Fruit fly (Drosophila melanogaster): ENCODE measurements around the gene CG3719.

The CG3719 gene

dm6 chrX:1398455-1399055 lies 18.3 kb upstream of the CG3719 start (continued):
- TF ChIP-seq Sox102F (GFP tag; optimal IDR thresholded peaks at IDR 0.05), result peak; percentile 66
- no peak for TF ChIP-seq her (GFP tag; optimal IDR thresholded peaks at IDR 0.05)
- peak; percentile 57; the same call in 1 of the 2 replicates for TF ChIP-seq CG11247 (GFP tag; IDR thresholded peaks at IDR 0.05)
- peak; percentile 57 for TF ChIP-seq HLH54F (GFP tag; optimal IDR thresholded peaks at IDR 0.05)
- TF ChIP-seq chn (GFP tag; optimal IDR thresholded peaks at IDR 0.05), result peak; percentile 11
- TF ChIP-seq scrt (GFP tag; optimal IDR thresholded peaks at IDR 0.05), result peak; percentile 38
- TF ChIP-seq mld (GFP tag; IDR thresholded peaks at IDR 0.05; ENCODE audit: partially characterized antibody), result no peak
- TF ChIP-seq CG7372 (GFP tag; IDR thresholded peaks at IDR 0.05), result peak; percentile 62
- TF ChIP-seq CG32772 (GFP tag; IDR thresholded peaks at IDR 0.05), result peak; percentile 66
- TF ChIP-seq maf-S (GFP tag; optimal IDR thresholded peaks at IDR 0.05), result peak; percentile 30
- peak; percentile 66 for TF ChIP-seq Oli (tag; optimal IDR thresholded peaks at IDR 0.05)
- TF ChIP-seq tna (GFP tag; IDR thresholded peaks at IDR 0.05; ENCODE audit: partially characterized antibody), result no peak
- no peak for TF ChIP-seq sens-2 (GFP tag; IDR thresholded peaks at IDR 0.05)
- peak; percentile 76 for TF ChIP-seq ind (GFP tag; optimal IDR thresholded peaks at IDR 0.05)
- peak; percentile 53 for TF ChIP-seq Oaz (GFP tag; IDR thresholded peaks at IDR 0.05)
- peak; percentile 55; the same call in 1 of the 2 replicates for TF ChIP-seq ara (GFP tag; IDR thresholded peaks at IDR 0.05)
- TF ChIP-seq CG10543 (GFP tag; optimal IDR thresholded peaks at IDR 0.05), result no peak
- peak; percentile 19 for TF ChIP-seq CG13123 (GFP tag; optimal IDR thresholded peaks at IDR 0.05)
- TF ChIP-seq Hmx (GFP tag; optimal IDR thresholded peaks at IDR 0.05), result no peak
- no peak for TF ChIP-seq twi (tag; optimal IDR thresholded peaks at IDR 0.05)
- peak; percentile 60 for TF ChIP-seq CG9817 (tag; optimal IDR thresholded peaks at IDR 0.05)
- TF ChIP-seq nau (GFP tag; optimal IDR thresholded peaks at IDR 0.05), result no peak
- TF ChIP-seq zen2 (GFP tag; IDR thresholded peaks at IDR 0.05; ENCODE audit: partially characterized antibody), result no peak
- peak; percentile 70 for TF ChIP-seq CG14441 (GFP tag; IDR thresholded peaks at IDR 0.05)
- no peak for TF ChIP-seq CG17912 (GFP tag; optimal IDR thresholded peaks at IDR 0.05)
- no peak for TF ChIP-seq z (GFP tag; IDR thresholded peaks at IDR 0.05)
- TF ChIP-seq CG7839 (tag; optimal IDR thresholded peaks at IDR 0.05), result peak; percentile 71
- TF ChIP-seq CG30403 (GFP tag; optimal IDR thresholded peaks at IDR 0.05), result peak; percentile 75
- no peak for TF ChIP-seq vnd (GFP tag; IDR thresholded peaks at IDR 0.05; ENCODE audit: partially characterized antibody)
- peak; percentile 51; the same call in 1 of the 3 replicates for TF ChIP-seq CG11560 (tag; IDR thresholded peaks at IDR 0.05)
- no peak for TF ChIP-seq CG10147 (GFP tag; optimal IDR thresholded peaks at IDR 0.05)
- TF ChIP-seq esg (GFP tag; conservative IDR thresholded peaks at IDR 0.05), result peak; percentile 77
- TF ChIP-seq CG12071 (GFP tag; optimal IDR thresholded peaks at IDR 0.05), result peak; percentile 36
- no peak for TF ChIP-seq vfl (GFP tag; optimal IDR thresholded peaks at IDR 0.05)
- TF ChIP-seq jing (GFP tag; optimal IDR thresholded peaks at IDR 0.05), result peak; percentile 40
- TF ChIP-seq Dek (tag; optimal IDR thresholded peaks at IDR 0.05), result peak; percentile 31
- no peak for TF ChIP-seq CG3838 (GFP tag; optimal IDR thresholded peaks at IDR 0.05)
- TF ChIP-seq en (GFP tag; optimal IDR thresholded peaks at IDR 0.05), result peak; percentile 26
- peak; percentile 64 for TF ChIP-seq CG7556 (GFP tag; optimal IDR thresholded peaks at IDR 0.05)
- no peak for TF ChIP-seq CG1024 (GFP tag; IDR thresholded peaks at IDR 0.05)
- no peak for TF ChIP-seq zf30C (GFP tag; optimal IDR thresholded peaks at IDR 0.05)
- TF ChIP-seq CG31441 (GFP tag; IDR thresholded peaks at IDR 0.05), result peak; percentile 35; the same call in 1 of the 2 replicates
- peak; percentile 64 for TF ChIP-seq CG12391 (tag; optimal IDR thresholded peaks at IDR 0.05)
- no peak for TF ChIP-seq cas (GFP tag; IDR thresholded peaks at IDR 0.05)
- TF ChIP-seq kah (GFP tag; optimal IDR thresholded peaks at IDR 0.05), result no peak
- peak; percentile 36 for TF ChIP-seq D19A (tag; optimal IDR thresholded peaks at IDR 0.05)
- peak; percentile 63; the same call in 1 of the 2 replicates for TF ChIP-seq Atf6 (GFP tag; IDR thresholded peaks at IDR 0.05)
- TF ChIP-seq CG9876 (GFP tag; optimal IDR thresholded peaks at IDR 0.05), result peak; percentile 19
- peak; percentile 40 for TF ChIP-seq Atf-2 (GFP tag; optimal IDR thresholded peaks at IDR 0.05)
- peak; percentile 64 for TF ChIP-seq CG10209 (GFP tag; optimal IDR thresholded peaks at IDR 0.05)

Data from whole organism, embryonic.